Worm (Caenorhabditis elegans) whole organism, midembryonic: Measurements from ENCODE around the gene mdt-26.

Experiments
- T22C8.4 ChIP-seq: fragments of 200-800 bp; sonication (Bioruptor generic); IDR thresholded peaks from 2 replicates; pipeline ENCODE4 v1.3.6; 2022; ENCODE audit warnings: missing genetic modification characterization, missing compliant biosample characterization
- cog-1 ChIP-seq: sonication (generic microtip); optimal IDR thresholded peaks from 2 replicates; lab custom pipeline; 2016; ENCODE audit warnings: missing genetic modification characterization, missing compliant biosample characterization
- flt-1 ChIP-seq: fragments of 200-800 bp; sonication (Bioruptor generic); IDR thresholded peaks from 2 replicates; pipeline ENCODE4 v1.3.6; 2022; ENCODE audit warnings: missing genetic modification characterization, missing compliant biosample characterization
- klf-2 ChIP-seq: fragments of 200-800 bp; sonication (Bioruptor generic); conservative IDR thresholded peaks from 2 replicates; pipeline ENCODE4 v1.3.6; 2022; ENCODE audit warnings: missing genetic modification reagents, missing genetic modification characterization, missing compliant biosample characterization
- med-1 ChIP-seq: sonication (generic microtip); optimal IDR thresholded peaks from 2 replicates; lab custom pipeline; 2017; ENCODE audit warnings: missing genetic modification characterization, mild to moderate bottlenecking, missing compliant biosample characterization, antibody characterized with exemption, missing genetic modification reagents; ENCODE audit not compliant: insufficient read depth
- ref-1 ChIP-seq: fragments of 200-800 bp; sonication (Bioruptor generic); conservative IDR thresholded peaks from 2 replicates; pipeline ENCODE4 v1.3.6; 2022; ENCODE audit warnings: missing genetic modification reagents, missing genetic modification characterization, missing compliant biosample characterization
- tab-1 ChIP-seq: fragments of 200-800 bp; sonication (Bioruptor generic); IDR thresholded peaks from 2 replicates; pipeline ENCODE4 v1.3.6; 2022; ENCODE audit warnings: missing genetic modification characterization, missing compliant biosample characterization
- ztf-23 ChIP-seq: fragments of 200-800 bp; sonication (Bioruptor generic); IDR thresholded peaks from 2 replicates; pipeline ENCODE4 v1.3.6; 2022; ENCODE audit warnings: missing genetic modification reagents, missing genetic modification characterization, missing compliant biosample characterization
- ztf-29 ChIP-seq: fragments of 200-800 bp; sonication (Bioruptor generic); IDR thresholded peaks from 2 replicates; pipeline ENCODE4 v1.3.6; 2022; ENCODE audit warnings: missing genetic modification reagents, missing genetic modification characterization, missing compliant biosample characterization

mdt-26 gene

DNA sequence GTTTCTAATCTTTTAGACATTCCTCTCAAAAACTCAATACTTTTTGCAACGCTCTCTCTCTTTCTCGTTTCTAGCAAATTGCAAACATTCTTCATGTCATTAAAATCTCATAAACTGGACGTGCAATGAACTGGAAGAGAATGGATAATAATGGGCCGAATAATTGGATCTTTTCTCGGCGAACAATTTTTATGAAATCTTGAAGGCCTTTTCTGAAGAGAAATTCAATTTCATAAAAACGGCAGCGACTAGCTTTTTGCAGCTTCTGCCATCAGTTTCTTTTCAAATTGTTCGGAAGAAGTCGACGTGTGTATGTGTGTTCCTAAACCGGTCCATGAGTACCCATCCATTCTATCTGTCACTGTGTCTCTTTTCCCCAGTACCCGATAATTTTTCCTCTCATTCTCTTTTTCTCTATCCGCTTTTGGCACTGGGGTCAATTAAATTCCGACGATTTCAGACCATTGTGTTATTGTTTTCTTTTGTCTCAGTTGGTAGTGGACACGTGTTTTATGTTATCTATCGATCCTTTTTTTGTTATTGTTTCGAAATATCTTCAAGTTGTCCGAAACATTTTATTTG, 41.7 kb downstream of the mdt-26 start:
- no peak for TF ChIP-seq ref-1
- TF ChIP-seq ztf-23 (GFP tag; lab: Robert Waterston, UW) = 0 out of 2 replicates have a peak, but pooled peaks have one; percentile 11

- no peak for TF ChIP-seq cog-1 (tag; lab: Kevin White, UChicago)
- no peak for TF ChIP-seq T22C8.4
- no peak for TF ChIP-seq ztf-29 (GFP tag; lab: Robert Waterston, UW)
- no peak for TF ChIP-seq tab-1 (GFP tag; lab: Robert Waterston, UW)
- TF ChIP-seq flt-1 (GFP tag; lab: Robert Waterston, UW) = no peak
- no peak for TF ChIP-seq klf-2 (GFP tag; lab: Robert Waterston, UW)
- no peak for TF ChIP-seq ref-1
- no peak for TF ChIP-seq ztf-23 (GFP tag; lab: Robert Waterston, UW)
- TF ChIP-seq med-1 = no peak
Measured at ce11 chrII:5704479-5704878, 43.5 kb downstream of the mdt-26 start.

DNA sequence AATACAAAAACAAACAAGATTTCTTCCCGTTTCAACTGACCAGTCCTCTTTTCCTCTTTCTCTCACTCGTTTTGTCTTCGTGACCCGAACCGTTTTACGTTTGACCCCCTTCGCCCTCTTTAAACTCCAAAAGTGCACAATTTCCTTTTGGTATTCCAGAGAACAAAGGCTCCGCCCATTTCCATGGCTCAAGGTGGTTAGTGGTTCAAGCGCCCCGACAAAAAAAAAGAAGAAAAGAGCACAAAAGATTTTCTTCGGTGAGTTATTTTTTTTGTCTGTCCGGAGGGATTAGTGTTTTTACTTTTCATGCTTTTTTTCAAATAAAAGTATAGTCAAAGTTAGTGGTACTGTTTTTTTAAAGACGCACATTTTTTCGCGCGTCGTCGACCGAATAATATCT, 46.6 kb downstream of the mdt-26 start, which contains the start of gene osta-2:
osta-2 (plus strand) TSS at position 160 of the 400 bp plus-strand sequence.
- TF ChIP-seq flt-1 (GFP tag; lab: Robert Waterston, UW) (no peak), med-1 (no peak), ztf-29 (GFP tag; lab: Robert Waterston, UW) (no peak), ztf-23 (GFP tag; lab: Robert Waterston, UW) (no peak), tab-1 (GFP tag; lab: Robert Waterston, UW) (no peak), ref-1 (no peak), T22C8.4 (no peak), cog-1 (tag; lab: Kevin White, UChicago) (no peak), klf-2 (GFP tag; lab: Robert Waterston, UW) (no peak)

DNA sequence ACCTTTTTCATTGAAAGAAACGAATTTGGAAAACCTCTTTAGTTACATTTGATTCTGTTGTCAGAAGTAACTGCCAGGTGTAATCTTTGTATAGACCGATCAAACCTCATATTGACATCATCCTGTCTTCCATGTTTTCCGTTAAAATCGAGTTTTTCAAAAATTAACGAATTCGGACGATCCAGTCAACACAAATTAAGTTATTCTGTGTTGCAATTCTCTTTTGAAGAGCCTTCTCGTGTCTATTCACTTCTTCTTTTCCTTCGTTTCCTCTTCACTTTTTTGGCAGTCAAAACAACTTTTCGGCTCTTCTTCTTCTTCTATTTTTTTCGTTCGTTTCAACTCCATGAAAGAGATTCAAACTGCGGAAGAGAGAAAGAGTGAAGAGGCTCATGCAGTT, 47.2 kb downstream of the mdt-26 start:
- TF ChIP-seq T22C8.4 = no peak
- no peak for TF ChIP-seq klf-2 (GFP tag; lab: Robert Waterston, UW)
- TF ChIP-seq tab-1 (GFP tag; lab: Robert Waterston, UW) = no peak
- TF ChIP-seq cog-1 (tag; lab: Kevin White, UChicago) = no peak
- no peak for TF ChIP-seq flt-1 (GFP tag; lab: Robert Waterston, UW)
- TF ChIP-seq ref-1 = no peak
- TF ChIP-seq med-1 = no peak
- no peak for TF ChIP-seq ztf-29 (GFP tag; lab: Robert Waterston, UW)
- TF ChIP-seq ztf-23 (GFP tag; lab: Robert Waterston, UW) = no peak

DNA sequence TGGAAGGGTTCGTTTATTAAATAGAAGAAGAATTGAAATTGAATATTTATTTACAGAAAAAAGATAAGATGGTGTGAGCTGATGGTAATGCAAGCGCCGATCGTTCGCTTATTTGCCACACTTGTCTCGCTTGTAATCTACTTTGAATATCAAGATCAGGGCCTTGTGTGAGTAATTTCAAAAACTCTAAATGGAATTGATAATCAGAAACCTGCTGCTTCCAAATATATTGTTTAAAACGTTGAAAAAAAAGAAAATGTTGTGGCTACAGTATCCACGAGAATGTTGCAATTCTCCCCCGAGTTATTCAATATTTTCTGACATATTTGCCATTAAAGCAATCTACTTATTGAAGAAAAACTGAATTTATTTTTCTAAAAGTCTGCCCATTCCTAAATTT, 49.9 kb downstream of the mdt-26 start:
- no peak for TF ChIP-seq ref-1
- TF ChIP-seq tab-1 (GFP tag; lab: Robert Waterston, UW) = no peak
- TF ChIP-seq flt-1 (GFP tag; lab: Robert Waterston, UW) = no peak
- TF ChIP-seq T22C8.4 = no peak
- TF ChIP-seq klf-2 (GFP tag; lab: Robert Waterston, UW) = no peak
- TF ChIP-seq cog-1 (tag; lab: Kevin White, UChicago) = no peak
- TF ChIP-seq med-1 = no peak
- TF ChIP-seq ztf-29 (GFP tag; lab: Robert Waterston, UW) = no peak
- no peak for TF ChIP-seq ztf-23 (GFP tag; lab: Robert Waterston, UW)

ce11 chrII:5712126-5712525, 51.1 kb downstream of the mdt-26 start:
- TF ChIP-seq flt-1 (GFP tag; lab: Robert Waterston, UW) = no peak
- no peak for TF ChIP-seq cog-1 (tag; lab: Kevin White, UChicago)
- no peak for TF ChIP-seq klf-2 (GFP tag; lab: Robert Waterston, UW)
- TF ChIP-seq ztf-29 (GFP tag; lab: Robert Waterston, UW) = no peak
- TF ChIP-seq ztf-23 (GFP tag; lab: Robert Waterston, UW) = no peak
- TF ChIP-seq T22C8.4 = no peak
- no peak for TF ChIP-seq med-1
- TF ChIP-seq tab-1 (GFP tag; lab: Robert Waterston, UW) = no peak
- no peak for TF ChIP-seq ref-1

- TF ChIP-seq klf-2 (GFP tag; lab: Robert Waterston, UW) (no peak), flt-1 (GFP tag; lab: Robert Waterston, UW) (0 out of 2 replicates have a peak, but pooled peaks have one; percentile 13), ztf-23 (GFP tag; lab: Robert Waterston, UW) (no peak)
Measured at ce11 chrII:5714807-5715206, 53.8 kb downstream of the mdt-26 start, which contains the start of the genes tiar-1 and lelo-4. Gene tiar-1, minus strand, starts transcription at chrII:5714823. Gene lelo-4, plus strand, starts transcription at chrII:5714924.
